Fruit fly (Drosophila melanogaster): ENCODE measurements around the gene CG32512.
A peak's percentile ranks its signal among the peaks of the same experiment; 100 is the strongest.

CG32512 gene

dm6 chrX:21053099-21053715 is 14.1 kb downstream of the CG32512 start (continued):
- TF ChIP-seq spab (GFP tag; optimal IDR thresholded peaks at IDR 0.05) (peak; percentile 22), CG8319 (GFP tag; optimal IDR thresholded peaks at IDR 0.05) (peak; percentile 54), CG34406 (GFP tag; optimal IDR thresholded peaks at IDR 0.05) (peak; percentile 55), lz (GFP tag; optimal IDR thresholded peaks at IDR 0.05) (peak; percentile 68), CG32006 (GFP tag; optimal IDR thresholded peaks at IDR 0.05) (peak; percentile 28), cyc (GFP tag; optimal IDR thresholded peaks at IDR 0.05) (peak; percentile 66), CG16779 (tag; optimal IDR thresholded peaks at IDR 0.05) (peak; percentile 72), ss (GFP tag; optimal IDR thresholded peaks at IDR 0.05) (peak; percentile 73 to 81), Eip78C (GFP tag) (peak; percentile 81), CG6276 (GFP tag; optimal IDR thresholded peaks at IDR 0.05) (peak; percentile 40), Hr4 (GFP tag; optimal IDR thresholded peaks at IDR 0.05) (peak; percentile 24), acj6 (GFP tag; optimal IDR thresholded peaks at IDR 0.05) (peak; percentile 50), Smox (GFP tag; optimal IDR thresholded peaks at IDR 0.05) (peak; percentile 47), CG3919 (GFP tag; optimal IDR thresholded peaks at IDR 0.05) (peak; percentile 84), CG7368 (GFP tag; optimal IDR thresholded peaks at IDR 0.05) (peak; percentile 67), CG6808 (GFP tag; optimal IDR thresholded peaks at IDR 0.05) (peak; percentile 77), CG4318 (GFP tag; optimal IDR thresholded peaks at IDR 0.05) (no peak), Gug (GFP tag; IDR thresholded peaks at IDR 0.05) (no peak; the same call in 1 of the 2 replicates), CG6163 (GFP tag; IDR thresholded peaks at IDR 0.05) (peak; percentile 81), Hr38 (GFP tag; optimal IDR thresholded peaks at IDR 0.05) (no peak), CG10669 (GFP tag; optimal IDR thresholded peaks at IDR 0.05) (peak; percentile 60), pdm3 (GFP tag; optimal IDR thresholded peaks at IDR 0.05) (peak; percentile 78), fd59A (GFP tag; optimal IDR thresholded peaks at IDR 0.05) (peak; percentile 40), fkh (GFP tag; optimal IDR thresholded peaks at IDR 0.05) (peak; percentile 53), Sox15 (GFP tag; optimal IDR thresholded peaks at IDR 0.05) (peak; percentile 14), CG10631 (GFP tag; optimal IDR thresholded peaks at IDR 0.05) (peak; percentile 28), Sox14 (GFP tag; optimal IDR thresholded peaks at IDR 0.05) (peak; percentile 51), achi (GFP tag; optimal IDR thresholded peaks at IDR 0.05) (peak; percentile 70), eg (GFP tag; IDR thresholded peaks at IDR 0.05) (peak; percentile 77), salr (GFP tag; optimal IDR thresholded peaks at IDR 0.05) (peak in 1 of 2 experiments; percentile 71), esn (GFP tag; optimal IDR thresholded peaks at IDR 0.05) (peak; percentile 80)

- TF ChIP-seq Ets96B (tag; optimal IDR thresholded peaks at IDR 0.05) = no peak
- no peak for TF ChIP-seq CG1621 (tag; optimal IDR thresholded peaks at IDR 0.05)
- TF ChIP-seq fd85E (GFP tag; optimal IDR thresholded peaks at IDR 0.05) = no peak
- TF ChIP-seq fd59A (GFP tag; optimal IDR thresholded peaks at IDR 0.05) = no peak
- no peak for TF ChIP-seq CG6276 (GFP tag; optimal IDR thresholded peaks at IDR 0.05)
- no peak for TF ChIP-seq CG34406 (GFP tag; optimal IDR thresholded peaks at IDR 0.05)
- TF ChIP-seq Hr39 (GFP tag; optimal IDR thresholded peaks at IDR 0.05) = no peak
- no peak for TF ChIP-seq CG31627 (GFP tag; optimal IDR thresholded peaks at IDR 0.05)
- no peak for TF ChIP-seq CG10669 (GFP tag; optimal IDR thresholded peaks at IDR 0.05)
Observed at dm6 chrX:21047717-21048116, 19.6 kb downstream of the CG32512 start.

- TF ChIP-seq CG16779 (tag; optimal IDR thresholded peaks at IDR 0.05) = no peak
- no peak for TF ChIP-seq CG6276 (GFP tag; optimal IDR thresholded peaks at IDR 0.05)
- no peak for TF ChIP-seq spab (GFP tag; optimal IDR thresholded peaks at IDR 0.05)
- TF ChIP-seq topi (GFP tag; optimal IDR thresholded peaks at IDR 0.05) = no peak
- TF ChIP-seq pdm3 (GFP tag; optimal IDR thresholded peaks at IDR 0.05) = no peak
- no peak for TF ChIP-seq cyc (GFP tag; optimal IDR thresholded peaks at IDR 0.05)
- no peak for TF ChIP-seq Hr4 (GFP tag; optimal IDR thresholded peaks at IDR 0.05)
- no peak for TF ChIP-seq CG15336 (GFP tag; IDR thresholded peaks at IDR 0.05)
- no peak for TF ChIP-seq CG10669 (GFP tag; optimal IDR thresholded peaks at IDR 0.05)
- no peak for TF ChIP-seq Eip75B (GFP tag; optimal IDR thresholded peaks at IDR 0.05)
- TF ChIP-seq CG9139 (GFP tag; optimal IDR thresholded peaks at IDR 0.05) = no peak
- TF ChIP-seq Eip78C (GFP tag) = no peak
- no peak for TF ChIP-seq Lpt (GFP tag; optimal IDR thresholded peaks at IDR 0.05)
- no peak for TF ChIP-seq acj6 (GFP tag; optimal IDR thresholded peaks at IDR 0.05)
- TF ChIP-seq CG11762 (GFP tag; optimal IDR thresholded peaks at IDR 0.05; ENCODE audit: insufficient read depth) = no peak
- no peak for TF ChIP-seq Hr38 (GFP tag; optimal IDR thresholded peaks at IDR 0.05)
- TF ChIP-seq CG4318 (GFP tag; optimal IDR thresholded peaks at IDR 0.05) = no peak
- no peak for TF ChIP-seq dsx (GFP tag; optimal IDR thresholded peaks at IDR 0.05; ENCODE audit: poor library complexity, severe bottlenecking)
- TF ChIP-seq esn (GFP tag; optimal IDR thresholded peaks at IDR 0.05) = no peak
Observed at dm6 chrX:21046141-21046540, 21.2 kb downstream of the CG32512 start.

Measured in whole organism, prepupa.